Worm (Caenorhabditis elegans): ENCODE data around the gene coq-2.
A peak's percentile ranks its signal among the peaks of the same experiment; 100 is the strongest.

Gene coq-2

DNA sequence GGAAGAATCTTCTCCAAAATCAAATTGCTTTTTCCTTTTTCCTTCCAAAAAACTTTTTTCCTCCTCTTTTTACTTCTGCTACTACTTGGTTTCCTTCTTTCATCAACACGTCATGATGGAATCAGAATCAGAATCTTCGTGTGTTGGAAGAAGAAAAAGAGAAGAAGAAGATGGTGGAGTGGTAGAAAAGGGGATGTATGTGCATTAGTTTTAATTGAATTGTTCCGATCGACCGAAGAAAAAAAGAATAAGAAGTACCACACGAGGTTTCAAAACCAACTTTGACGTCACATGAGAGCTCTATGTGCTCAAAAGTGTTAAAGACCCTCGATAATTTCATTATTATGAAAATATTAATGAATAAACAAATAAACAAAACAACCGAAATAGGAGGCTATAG, 20.9 kb upstream of the coq-2 start:
- TF ChIP-seq lsy-2 (tag; optimal IDR thresholded peaks at IDR 0.05) (peak in 1 of 2 experiments; percentile 31), ces-1 (GFP tag; optimal IDR thresholded peaks at IDR 0.05) (peak; percentile 52), F49E8.2 (tag; optimal IDR thresholded peaks at IDR 0.05; ENCODE audit: borderline replicate concordance) (no peak), arid-1 (GFP tag; conservative IDR thresholded peaks at IDR 0.05) (no peak)

DNA sequence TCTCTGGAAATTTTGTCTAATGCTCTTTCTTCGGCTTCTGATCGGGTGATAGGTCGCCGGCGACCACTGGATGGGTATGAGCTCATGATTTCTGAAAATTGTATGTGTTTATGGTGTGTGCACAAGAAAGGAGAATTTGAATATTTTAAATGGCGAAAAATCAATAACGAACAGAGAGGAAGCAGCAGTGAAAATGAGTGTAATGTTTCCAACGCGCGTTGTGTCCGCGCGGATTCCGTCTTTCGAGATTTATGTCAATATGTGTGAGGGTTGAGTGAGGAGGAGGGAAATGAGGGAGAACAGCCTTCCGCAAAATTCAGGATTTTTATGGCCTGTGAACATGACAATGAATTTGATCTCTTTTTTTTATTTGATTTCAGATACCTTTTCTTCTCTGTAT, 7.0 kb upstream of the coq-2 start, which contains the start of gene flap-1:
Gene flap-1, minus strand, starts transcription at position 101 of the 400 bp plus-strand sequence.
- no peak for TF ChIP-seq pha-4 (GFP tag; IDR thresholded peaks at IDR 0.05)
- no peak for TF ChIP-seq pha-4 (tag; optimal IDR thresholded peaks at IDR 0.05)
- peak; percentile 89 for TF ChIP-seq aha-1 (tag)

DNA sequence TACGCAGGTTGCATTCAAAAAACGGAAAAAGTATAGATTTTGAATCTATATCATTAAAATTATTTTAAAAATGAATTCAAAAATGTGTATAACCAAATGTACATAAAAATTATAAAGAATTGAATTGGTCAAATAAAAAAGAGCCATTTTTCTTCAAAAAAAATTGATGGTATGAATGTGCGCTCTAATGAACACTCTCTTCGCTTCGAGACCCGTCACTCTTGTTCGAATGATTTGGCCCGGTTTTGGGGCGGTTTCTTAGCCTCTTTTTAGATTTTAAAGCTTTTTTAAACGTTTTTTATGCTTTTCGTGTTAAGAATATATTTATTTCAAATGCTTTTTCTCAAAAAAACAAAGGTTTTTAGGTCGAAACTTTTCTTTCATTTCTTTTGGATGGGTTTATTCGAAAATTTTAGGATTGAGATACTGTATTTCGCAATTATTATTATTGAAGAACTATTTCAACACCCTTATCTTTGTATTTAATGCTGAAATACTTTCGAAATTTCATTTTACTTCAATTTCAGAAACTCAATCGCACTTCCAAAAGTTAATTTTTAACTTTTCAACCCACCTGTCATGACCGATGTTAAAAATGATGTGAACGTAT, 6.1 kb upstream of the coq-2 start, which contains the start of gene inf-1:
Gene inf-1, plus strand, starts transcription at position 577 of the 610 bp plus-strand sequence.
- TF ChIP-seq pha-4 (GFP tag; IDR thresholded peaks at IDR 0.05) = no peak
- peak; percentile 29 for TF ChIP-seq pha-4 (tag; optimal IDR thresholded peaks at IDR 0.05)
- peak; percentile 25 for TF ChIP-seq hlh-30 (tag; optimal IDR thresholded peaks at IDR 0.05; ENCODE audit: insufficient read depth)
- no peak for TF ChIP-seq gei-8 (GFP tag; optimal IDR thresholded peaks at IDR 0.05)
- peak; percentile 49 for TF ChIP-seq T20F7.1 (GFP tag; optimal IDR thresholded peaks at IDR 0.05)
- TF ChIP-seq mes-2 (tag; optimal IDR thresholded peaks at IDR 0.05; ENCODE audit: poor library complexity, severe bottlenecking) = peak; percentile 65
- TF ChIP-seq Y5F2A.4 (GFP tag; optimal IDR thresholded peaks at IDR 0.05) = no peak
- peak; percentile 28 for TF ChIP-seq fkh-10 (GFP tag; optimal IDR thresholded peaks at IDR 0.05)
- peak; percentile 85 for TF ChIP-seq lin-38 (GFP tag; IDR thresholded peaks at IDR 0.05)
- no peak for TF ChIP-seq lin-29 (GFP tag; IDR thresholded peaks at IDR 0.05)
- peak in 1 of 2 experiments; percentile 82 for TF ChIP-seq lsy-2 (tag; optimal IDR thresholded peaks at IDR 0.05)
- TF ChIP-seq dmd-9 (GFP tag; IDR thresholded peaks at IDR 0.05) = no peak
- TF ChIP-seq sdz-12 (GFP tag; optimal IDR thresholded peaks at IDR 0.05) = no peak
- no peak for TF ChIP-seq lin-15B (tag; optimal IDR thresholded peaks at IDR 0.05)
- no peak for TF ChIP-seq vab-7 (GFP tag; IDR thresholded peaks at IDR 0.05)
- TF ChIP-seq daf-16 (GFP tag; optimal IDR thresholded peaks at IDR 0.05) = no peak
- peak; percentile 32 for TF ChIP-seq daf-16 (tag; optimal IDR thresholded peaks at IDR 0.05)
- peak; percentile 48 for TF ChIP-seq mep-1 (tag; optimal IDR thresholded peaks at IDR 0.05)
- no peak for TF ChIP-seq egl-43 (GFP tag; IDR thresholded peaks at IDR 0.05)
- peak in 1 of 2 experiments; percentile 45 for TF ChIP-seq hif-1 (tag; optimal IDR thresholded peaks at IDR 0.05)
- no peak for TF ChIP-seq ceh-28 (tag; optimal IDR thresholded peaks at IDR 0.05)
- TF ChIP-seq dve-1 (tag; optimal IDR thresholded peaks at IDR 0.05; ENCODE audit: insufficient read depth) = peak; percentile 42
- peak; percentile 10 for TF ChIP-seq nhr-77 (tag; optimal IDR thresholded peaks at IDR 0.05)
- TF ChIP-seq dpl-1 (GFP tag; optimal IDR thresholded peaks at IDR 0.05) = peak; percentile 60

DNA sequence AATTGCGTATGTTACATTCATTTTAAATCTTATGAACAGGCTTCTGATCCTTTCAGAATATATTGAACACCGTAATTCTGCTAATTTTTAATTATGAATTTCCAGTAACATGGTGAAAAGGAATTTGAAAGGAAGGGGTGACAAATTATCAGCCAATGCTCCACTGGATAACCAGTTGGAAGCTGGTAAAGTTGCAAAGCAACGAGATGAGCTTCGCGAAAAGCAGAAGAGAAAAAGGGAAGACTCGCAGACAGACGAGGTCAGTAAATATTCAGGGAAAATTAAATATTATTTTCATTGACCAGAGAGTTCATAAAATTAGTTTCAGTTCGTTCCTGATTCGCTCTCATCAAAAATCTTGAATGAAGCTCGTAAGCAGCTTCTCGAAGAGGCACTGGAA, 3.9 kb upstream of the coq-2 start, which contains the start of gene byn-1:
Gene byn-1, plus strand, starts transcription at position 106 of the 400 bp plus-strand sequence.
- TF ChIP-seq lir-3 (tag; optimal IDR thresholded peaks at IDR 0.05) (no peak), R02D3.7 (tag; optimal IDR thresholded peaks at IDR 0.05) (no peak), nhr-41 (GFP tag; IDR thresholded peaks at IDR 0.05) (no peak), D1046.2 (GFP tag; IDR thresholded peaks at IDR 0.05) (no peak), T26A8.4 (GFP tag; IDR thresholded peaks at IDR 0.05) (peak; percentile 40; the same call in 1 of the 2 replicates), ama-1 (optimal IDR thresholded peaks at IDR 0.05) (peak; percentile 47), F44E2.7 (GFP tag; IDR thresholded peaks at IDR 0.05) (no peak), hlh-11 (tag; optimal IDR thresholded peaks at IDR 0.05) (no peak), ceh-62 (tag; optimal IDR thresholded peaks at IDR 0.05) (no peak), mes-2 (tag; optimal IDR thresholded peaks at IDR 0.05; ENCODE audit: poor library complexity, severe bottlenecking) (peak; percentile 36), lin-15B (tag; optimal IDR thresholded peaks at IDR 0.05) (no peak), snpc-1.2 (GFP tag; IDR thresholded peaks at IDR 0.05) (peak; percentile 51; the same call in 1 of the 2 replicates), Y105C5A.15 (GFP tag; IDR thresholded peaks at IDR 0.05) (0 out of 2 replicates have a peak, but pooled peaks have one; percentile 9), F37D6.2 (tag; optimal IDR thresholded peaks at IDR 0.05) (no peak), duxl-1 (tag; optimal IDR thresholded peaks at IDR 0.05; ENCODE audit: poor library complexity) (peak; percentile 8), pha-4 (GFP tag; IDR thresholded peaks at IDR 0.05) (peak; percentile 54; the same call in 1 of the 2 replicates), pha-4 (tag; optimal IDR thresholded peaks at IDR 0.05) (no peak), madf-5 (GFP tag; IDR thresholded peaks at IDR 0.05) (0 out of 4 replicates have a peak, but pooled peaks of 1 of the 2 experiments have one; percentile 10), mxl-2 (GFP tag; conservative IDR thresholded peaks at IDR 0.05) (no peak), nhr-42 (GFP tag; IDR thresholded peaks at IDR 0.05) (no peak), lin-38 (GFP tag; IDR thresholded peaks at IDR 0.05) (peak; percentile 58), nhr-10 (tag; optimal IDR thresholded peaks at IDR 0.05) (no peak)

Data from whole organism, L4 larva.